Fruit fly (Drosophila melanogaster): ENCODE results near the gene out.

The out gene

dm6 chrX:19286235-19286634 is 35.7 kb downstream of the out start:
- TF ChIP-seq fd59A (GFP tag; optimal IDR thresholded peaks at IDR 0.05) (no peak), lz (GFP tag; optimal IDR thresholded peaks at IDR 0.05) (no peak), CG8119 (GFP tag; IDR thresholded peaks at IDR 0.05) (no peak), Hr4 (GFP tag; optimal IDR thresholded peaks at IDR 0.05) (no peak), Eip93F (GFP tag; optimal IDR thresholded peaks at IDR 0.05) (peak; percentile 52), CG10631 (GFP tag; optimal IDR thresholded peaks at IDR 0.05) (no peak)

- TF ChIP-seq Eip78C (GFP tag) (peak; percentile 45), CG11294 (GFP tag; IDR thresholded peaks at IDR 0.05) (no peak), fkh (GFP tag; optimal IDR thresholded peaks at IDR 0.05) (no peak), salr (GFP tag; optimal IDR thresholded peaks at IDR 0.05) (no peak), svp (GFP tag) (peak; percentile 69), CG10631 (GFP tag; optimal IDR thresholded peaks at IDR 0.05) (no peak), Ets21C (GFP tag; optimal IDR thresholded peaks at IDR 0.05) (no peak), pdm3 (GFP tag; optimal IDR thresholded peaks at IDR 0.05) (no peak), CG15336 (GFP tag; IDR thresholded peaks at IDR 0.05) (no peak), vri (GFP tag; optimal IDR thresholded peaks at IDR 0.05) (peak; percentile 90), CG9139 (GFP tag; optimal IDR thresholded peaks at IDR 0.05) (no peak)
Observed at dm6 chrX:19285441-19285840, 36.5 kb downstream of the out start.

dm6 chrX:19281271-19281670 is 40.6 kb downstream of the out start:
- no peak for TF ChIP-seq Eip75B (GFP tag; optimal IDR thresholded peaks at IDR 0.05)
- no peak for TF ChIP-seq cyc (GFP tag; optimal IDR thresholded peaks at IDR 0.05)
- no peak for TF ChIP-seq CG11294 (GFP tag; IDR thresholded peaks at IDR 0.05)
- no peak for TF ChIP-seq spab (GFP tag; optimal IDR thresholded peaks at IDR 0.05)
- TF ChIP-seq CG8632 (GFP tag; optimal IDR thresholded peaks at IDR 0.05) = peak; percentile 49
- peak; percentile 20 for TF ChIP-seq Hr39 (GFP tag; optimal IDR thresholded peaks at IDR 0.05)
- peak; percentile 16 for TF ChIP-seq Sox14 (GFP tag; optimal IDR thresholded peaks at IDR 0.05)
- peak; percentile 66; the same call in 2 of the 3 replicates for TF ChIP-seq eg (GFP tag; IDR thresholded peaks at IDR 0.05)
- TF ChIP-seq achi (GFP tag; optimal IDR thresholded peaks at IDR 0.05) = peak; percentile 31
- peak; percentile 20 for TF ChIP-seq lz (GFP tag; optimal IDR thresholded peaks at IDR 0.05)
- TF ChIP-seq Lpt (GFP tag; optimal IDR thresholded peaks at IDR 0.05) = peak; percentile 2
- TF ChIP-seq CG6276 (GFP tag; optimal IDR thresholded peaks at IDR 0.05) = no peak
- TF ChIP-seq svp (GFP tag) = no peak
- TF ChIP-seq CG34406 (GFP tag; optimal IDR thresholded peaks at IDR 0.05) = peak; percentile 67
- TF ChIP-seq net (GFP tag; optimal IDR thresholded peaks at IDR 0.05) = no peak
- peak; percentile 22 for TF ChIP-seq topi (GFP tag; optimal IDR thresholded peaks at IDR 0.05)
- TF ChIP-seq esn (GFP tag; optimal IDR thresholded peaks at IDR 0.05) = peak; percentile 44
- no peak for TF ChIP-seq pdm3 (GFP tag; optimal IDR thresholded peaks at IDR 0.05)
- peak; percentile 9 for TF ChIP-seq Ets96B (tag; optimal IDR thresholded peaks at IDR 0.05)
- no peak for TF ChIP-seq CG7368 (GFP tag; optimal IDR thresholded peaks at IDR 0.05)
- no peak for TF ChIP-seq CG10631 (GFP tag; optimal IDR thresholded peaks at IDR 0.05)
- no peak for TF ChIP-seq fd59A (GFP tag; optimal IDR thresholded peaks at IDR 0.05)
- peak; percentile 58 for TF ChIP-seq CG6163 (GFP tag; IDR thresholded peaks at IDR 0.05)
- peak; percentile 45; the same call in 1 of the 2 replicates for TF ChIP-seq CG15336 (GFP tag; IDR thresholded peaks at IDR 0.05)
- TF ChIP-seq CG11902 (GFP tag; optimal IDR thresholded peaks at IDR 0.05) = no peak
- TF ChIP-seq Eip78C (GFP tag) = no peak

dm6 chrX:19280685-19281084 is 41.2 kb downstream of the out start:
- TF ChIP-seq OdsH (GFP tag; optimal IDR thresholded peaks at IDR 0.05) = no peak
- TF ChIP-seq Ets21C (GFP tag; optimal IDR thresholded peaks at IDR 0.05) = no peak
- no peak for TF ChIP-seq fd59A (GFP tag; optimal IDR thresholded peaks at IDR 0.05)
- TF ChIP-seq CG10631 (GFP tag; optimal IDR thresholded peaks at IDR 0.05) = no peak
- no peak for TF ChIP-seq Sox15 (GFP tag; optimal IDR thresholded peaks at IDR 0.05)
- TF ChIP-seq CG6854 (GFP tag; optimal IDR thresholded peaks at IDR 0.05) = no peak
- TF ChIP-seq CG3032 (tag; optimal IDR thresholded peaks at IDR 0.05) = no peak
- TF ChIP-seq Eip78C (GFP tag) = no peak
- TF ChIP-seq CG11762 (GFP tag; optimal IDR thresholded peaks at IDR 0.05; ENCODE audit: insufficient read depth) = no peak
- TF ChIP-seq CG8319 (GFP tag; optimal IDR thresholded peaks at IDR 0.05) = no peak

Data from whole organism, prepupa.